Worm (Caenorhabditis elegans): ENCODE results near the gene cup-15.

ce11 chrII:9305575-9305974 lies 47.2 kb upstream of the cup-15 start:
- no peak for TF ChIP-seq F13H6.1 (tag; optimal IDR thresholded peaks at IDR 0.05)
- TF ChIP-seq nhr-12 (tag; optimal IDR thresholded peaks at IDR 0.05): no peak
- TF ChIP-seq snpc-4 (tag; optimal IDR thresholded peaks at IDR 0.05): no peak
- no peak for TF ChIP-seq elt-1 (tag; optimal IDR thresholded peaks at IDR 0.05)
- no peak for TF ChIP-seq zag-1 (tag; optimal IDR thresholded peaks at IDR 0.05)
- TF ChIP-seq aly-2 (tag; optimal IDR thresholded peaks at IDR 0.05): no peak
- no peak for TF ChIP-seq R02D3.7 (tag; optimal IDR thresholded peaks at IDR 0.05)
- TF ChIP-seq unc-62 (GFP tag; optimal IDR thresholded peaks at IDR 0.05): no peak
- no peak for TF ChIP-seq alr-1 (tag; optimal IDR thresholded peaks at IDR 0.05)
- TF ChIP-seq unc-55 (GFP tag; optimal IDR thresholded peaks at IDR 0.05): peak; percentile 48
- no peak for TF ChIP-seq egl-27 (tag; optimal IDR thresholded peaks at IDR 0.05)
- no peak for TF ChIP-seq ztf-11 (tag; optimal IDR thresholded peaks at IDR 0.05)
- TF ChIP-seq lin-13 (GFP tag; optimal IDR thresholded peaks at IDR 0.05): no peak
- no peak for TF ChIP-seq ztf-4 (tag; optimal IDR thresholded peaks at IDR 0.05)
